Fruit fly (Drosophila melanogaster): ENCODE data around the gene CG10581.

DNA sequence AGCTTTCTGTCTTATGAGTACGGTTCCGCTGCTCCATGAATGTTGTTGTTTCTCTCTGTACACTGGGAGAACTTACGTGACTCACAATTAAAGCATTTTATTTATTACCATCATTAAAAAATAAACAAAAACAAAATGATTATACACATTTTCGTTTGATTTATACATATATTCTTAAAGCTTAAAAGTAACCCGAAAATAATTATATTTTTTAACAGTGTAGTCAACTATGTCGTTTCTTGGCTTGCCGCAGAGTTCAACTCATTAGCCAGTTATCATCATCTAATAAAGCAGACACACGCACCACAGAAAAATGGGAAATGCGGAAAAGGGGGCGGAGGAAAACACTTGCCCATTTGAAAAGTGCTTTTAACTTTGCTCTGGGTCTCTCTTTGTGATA lies 3.4 kb upstream of the CG10581 start:
- no peak for TF ChIP-seq CG8478 (optimal IDR thresholded peaks at IDR 0.05)
- no peak for TF ChIP-seq CTCF (optimal IDR thresholded peaks at IDR 0.05)

Data from S2 (cell line).